Worm (Caenorhabditis elegans) whole organism, L3 larva: Measurements from ENCODE around the gene F31D5.6.

Source experiments
- R02D3.7 ChIP-seq: fragments of 150-350 bp; optimal IDR thresholded peaks from 2 replicates; lab custom pipeline; 2014; ENCODE audit warnings: missing biosample characterization, missing genetic modification characterization
- aly-2 ChIP-seq: fragments of 150-350 bp; optimal IDR thresholded peaks from 2 replicates; lab custom pipeline; 2014; ENCODE audit warnings: missing biosample characterization, missing genetic modification characterization
- ceh-82 ChIP-seq: fragments of 150-350 bp; optimal IDR thresholded peaks from 2 replicates; lab custom pipeline; 2014; ENCODE audit warnings: missing biosample characterization, missing genetic modification characterization
- egl-27 ChIP-seq: sonication (generic microtip); optimal IDR thresholded peaks from 4 replicates; lab custom pipeline; 2017; ENCODE audit warnings: missing biosample characterization, missing genetic modification reagents, missing genetic modification characterization
- elt-2 ChIP-seq: sonication (generic microtip); optimal IDR thresholded peaks from 2 replicates; lab custom pipeline; 2016; ENCODE audit warnings: missing genetic modification reagents, mild to moderate bottlenecking, missing genetic modification characterization, missing compliant biosample characterization
- fkh-10 ChIP-seq: sonication (generic microtip); optimal IDR thresholded peaks from 2 replicates; lab custom pipeline; 2017; ENCODE audit warnings: missing biosample characterization, missing genetic modification reagents, missing genetic modification characterization
- fos-1 ChIP-seq: fragments of 150-350 bp; optimal IDR thresholded peaks from 2 replicates; lab custom pipeline; 2014; ENCODE audit warnings: missing biosample characterization, missing genetic modification characterization
- nhr-12 ChIP-seq: fragments of 150-350 bp; optimal IDR thresholded peaks from 2 replicates; lab custom pipeline; 2014; ENCODE audit warnings: missing biosample characterization, missing genetic modification characterization
- skn-1 ChIP-seq: fragments of 150-350 bp; optimal IDR thresholded peaks from 2 replicates; lab custom pipeline; 2014; ENCODE audit warnings: missing biosample characterization, missing genetic modification characterization
- unc-39 ChIP-seq: sonication (generic microtip); optimal IDR thresholded peaks from 4 replicates; lab custom pipeline; 2017; ENCODE audit warnings: missing biosample characterization, missing genetic modification characterization
- unc-62 ChIP-seq: fragments of 150-350 bp; sonication (generic microtip); optimal IDR thresholded peaks from 4 replicates; lab custom pipeline; 2014; ENCODE audit warnings: missing biosample characterization, missing genetic modification reagents, missing genetic modification characterization
- ztf-11 ChIP-seq: fragments of 150-350 bp; optimal IDR thresholded peaks from 2 replicates; lab custom pipeline; 2014; ENCODE audit warnings: missing biosample characterization, missing genetic modification characterization

ce11 chrII:4186364-4186763 is 23.1 kb upstream of the F31D5.6 start, which contains the start of gene cpna-1:
- no peak for TF ChIP-seq R02D3.7
- TF ChIP-seq unc-39 (tag; lab: Kevin White, UChicago) = no peak
- TF ChIP-seq nhr-12 = no peak
- TF ChIP-seq ceh-82 (tag; lab: Kevin White, UChicago) = no peak
- no peak for TF ChIP-seq ztf-11 (tag; lab: Kevin White, UChicago)
- no peak for TF ChIP-seq fkh-10 (GFP tag; lab: Kevin White, UChicago)
- TF ChIP-seq fos-1 (tag; lab: Kevin White, UChicago) = no peak
- TF ChIP-seq skn-1 (tag; lab: Kevin White, UChicago) = no peak
- no peak for TF ChIP-seq elt-2
- TF ChIP-seq egl-27 = no peak
- no peak for TF ChIP-seq aly-2
- no peak for TF ChIP-seq unc-62
